Fruit fly (Drosophila melanogaster): ENCODE measurements around the gene CG45060.

CG45060 gene

dm6 chrX:9892834-9893233 lies 24.5 kb upstream of the CG45060 start (continued):
- TF ChIP-seq CG6854 (GFP tag; optimal IDR thresholded peaks at IDR 0.05) (no peak), CG7368 (GFP tag; optimal IDR thresholded peaks at IDR 0.05) (peak; percentile 32), CG4318 (GFP tag; optimal IDR thresholded peaks at IDR 0.05) (no peak), Sox15 (GFP tag; optimal IDR thresholded peaks at IDR 0.05) (peak; percentile 39), CG31627 (GFP tag; optimal IDR thresholded peaks at IDR 0.05) (peak; percentile 79), svp (GFP tag) (peak; percentile 77), CG15336 (GFP tag; IDR thresholded peaks at IDR 0.05) (peak; percentile 27; the same call in 1 of the 2 replicates), topi (GFP tag; optimal IDR thresholded peaks at IDR 0.05) (peak; percentile 69)

dm6 chrX:9889686-9890085 lies 21.3 kb upstream of the CG45060 start:
- no peak for TF ChIP-seq CG4318 (GFP tag; optimal IDR thresholded peaks at IDR 0.05)
- TF ChIP-seq CG16779 (tag; optimal IDR thresholded peaks at IDR 0.05) = no peak
- no peak for TF ChIP-seq CG6163 (GFP tag; IDR thresholded peaks at IDR 0.05)

dm6 chrX:9885363-9885762 lies 17.0 kb upstream of the CG45060 start:
- peak; percentile 74 for TF ChIP-seq fkh (GFP tag; optimal IDR thresholded peaks at IDR 0.05)
- no peak for TF ChIP-seq CG3032 (tag; optimal IDR thresholded peaks at IDR 0.05)

dm6 chrX:9884221-9884620 lies 15.9 kb upstream of the CG45060 start, which contains the start of gene CG9691:
Gene CG9691 (plus strand): TSS chrX:9884442.
- TF ChIP-seq Met (GFP tag; optimal IDR thresholded peaks at IDR 0.05) (no peak), pdm3 (GFP tag; optimal IDR thresholded peaks at IDR 0.05) (peak; percentile 3), CG3032 (tag; optimal IDR thresholded peaks at IDR 0.05) (no peak), dac (GFP tag; optimal IDR thresholded peaks at IDR 0.05) (no peak), Lpt (GFP tag; optimal IDR thresholded peaks at IDR 0.05) (peak; percentile 43), CG15336 (GFP tag; IDR thresholded peaks at IDR 0.05) (no peak), eg (GFP tag; IDR thresholded peaks at IDR 0.05) (peak; percentile 60), vri (GFP tag; optimal IDR thresholded peaks at IDR 0.05) (no peak), OdsH (GFP tag; optimal IDR thresholded peaks at IDR 0.05) (peak; percentile 31), Eip93F (GFP tag; optimal IDR thresholded peaks at IDR 0.05) (no peak), achi (GFP tag; optimal IDR thresholded peaks at IDR 0.05) (peak; percentile 36), CG9139 (GFP tag; optimal IDR thresholded peaks at IDR 0.05) (no peak), ss (GFP tag; optimal IDR thresholded peaks at IDR 0.05) (peak in 1 of 2 experiments; percentile 42), CG1621 (tag; optimal IDR thresholded peaks at IDR 0.05) (peak; percentile 38), CG6808 (GFP tag; optimal IDR thresholded peaks at IDR 0.05) (peak; percentile 19), Ets96B (tag; optimal IDR thresholded peaks at IDR 0.05) (no peak), CG32006 (GFP tag; optimal IDR thresholded peaks at IDR 0.05) (peak; percentile 19), Eip78C (GFP tag) (peak; percentile 18), CG6163 (GFP tag; IDR thresholded peaks at IDR 0.05) (peak; percentile 45; the same call in 2 of the 3 replicates), Sox102F (GFP tag; optimal IDR thresholded peaks at IDR 0.05) (no peak), CG34406 (GFP tag; optimal IDR thresholded peaks at IDR 0.05) (peak; percentile 29), dsx (GFP tag; optimal IDR thresholded peaks at IDR 0.05; ENCODE audit: poor library complexity, severe bottlenecking) (peak; percentile 0), Smox (GFP tag; optimal IDR thresholded peaks at IDR 0.05) (peak; percentile 2), salr (GFP tag; optimal IDR thresholded peaks at IDR 0.05) (no peak), CG6854 (GFP tag; optimal IDR thresholded peaks at IDR 0.05) (peak; percentile 67), Eip75B (GFP tag; optimal IDR thresholded peaks at IDR 0.05) (no peak), CG8119 (GFP tag; IDR thresholded peaks at IDR 0.05) (peak; percentile 46; the same call in 1 of the 3 replicates), Hr4 (GFP tag; optimal IDR thresholded peaks at IDR 0.05) (peak; percentile 3), acj6 (GFP tag; optimal IDR thresholded peaks at IDR 0.05) (peak; percentile 13), CG6276 (GFP tag; optimal IDR thresholded peaks at IDR 0.05) (peak; percentile 18)

All from whole organism, prepupa.